Worm (Caenorhabditis elegans) whole organism, L2 larva: ENCODE data around the gene F18A12.2.

ENCODE experiments used
- ZK546.5 ChIP-seq: sonication (generic microtip); optimal IDR thresholded peaks from 2 replicates; lab custom pipeline; 2017; ENCODE audit warnings: missing biosample characterization, missing genetic modification characterization
- aly-2 ChIP-seq: fragments of 150-350 bp; optimal IDR thresholded peaks from 2 replicates; lab custom pipeline; 2014; ENCODE audit warnings: missing biosample characterization, missing genetic modification characterization
- blmp-1 ChIP-seq: sonication (generic microtip); optimal IDR thresholded peaks from 2 replicates; lab custom pipeline; 2017; ENCODE audit warnings: missing genetic modification characterization, mild to moderate bottlenecking, missing compliant biosample characterization, antibody characterized with exemption, moderate library complexity; ENCODE audit not compliant: insufficient read depth
- ceh-82 ChIP-seq: fragments of 150-350 bp; optimal IDR thresholded peaks from 2 replicates; lab custom pipeline; 2014; ENCODE audit warnings: missing biosample characterization, missing genetic modification characterization
- crh-2 ChIP-seq: sonication (generic microtip); optimal IDR thresholded peaks from 2 replicates; lab custom pipeline; 2017; ENCODE audit warnings: missing biosample characterization, missing genetic modification characterization
- dmd-4 ChIP-seq: sonication (generic microtip); optimal IDR thresholded peaks from 2 replicates; lab custom pipeline; 2017; ENCODE audit warnings: missing biosample characterization, missing genetic modification characterization
- egl-27 ChIP-seq: sonication (generic microtip); optimal IDR thresholded peaks from 3 replicates; lab custom pipeline; 2017; ENCODE audit warnings: missing biosample characterization, missing genetic modification reagents, missing genetic modification characterization
- elt-1 ChIP-seq: fragments of 150-350 bp; optimal IDR thresholded peaks from 2 replicates; lab custom pipeline; 2014; ENCODE audit warnings: missing biosample characterization, missing genetic modification characterization
- elt-3 ChIP-seq: sonication (generic microtip); optimal IDR thresholded peaks from 2 replicates; lab custom pipeline; 2017; ENCODE audit warnings: missing biosample characterization, missing genetic modification characterization
- fos-1 ChIP-seq: fragments of 150-350 bp; optimal IDR thresholded peaks from 2 replicates; lab custom pipeline; 2014; ENCODE audit warnings: missing biosample characterization, missing genetic modification characterization
- gmeb-1 ChIP-seq: fragments of 150-350 bp; optimal IDR thresholded peaks from 2 replicates; lab custom pipeline; 2014; ENCODE audit warnings: missing biosample characterization, missing genetic modification characterization
- lin-13 ChIP-seq: fragments of 150-350 bp; optimal IDR thresholded peaks from 2 replicates; lab custom pipeline; 2014; ENCODE audit warnings: missing biosample characterization, missing genetic modification reagents, missing genetic modification characterization
- lin-39 ChIP-seq: fragments of 150-350 bp; optimal IDR thresholded peaks from 2 replicates; lab custom pipeline; 2014; ENCODE audit warnings: missing biosample characterization, missing genetic modification reagents, missing genetic modification characterization
- lsy-2 ChIP-seq, 2 experiments: fragments of 150-350 bp in 1 of 2; sonication (generic microtip) in 1 of 2; optimal IDR thresholded peaks; 2 replicates each; lab custom pipeline; 2014 to 2017; ENCODE audit warnings: missing biosample characterization in 2 of 2, missing genetic modification characterization in 2 of 2
- mbf-1 ChIP-seq: sonication (generic microtip); optimal IDR thresholded peaks from 2 replicates; lab custom pipeline; 2017; ENCODE audit warnings: missing biosample characterization, missing genetic modification characterization
- mdl-1 ChIP-seq, 2 experiments: fragments of 150-350 bp in 1 of 2; sonication (generic microtip) in 1 of 2; optimal IDR thresholded peaks; 2 replicates each; lab custom pipeline; 2017; ENCODE audit warnings: missing biosample characterization in 2 of 2, missing genetic modification characterization in 2 of 2
- nhr-11 ChIP-seq: fragments of 150-350 bp; optimal IDR thresholded peaks from 2 replicates; lab custom pipeline; 2014; ENCODE audit warnings: missing biosample characterization, missing genetic modification characterization
- nhr-12 ChIP-seq: fragments of 150-350 bp; optimal IDR thresholded peaks from 2 replicates; lab custom pipeline; 2014; ENCODE audit warnings: missing biosample characterization, missing genetic modification characterization
- nhr-129 ChIP-seq: fragments of 150-350 bp; optimal IDR thresholded peaks from 2 replicates; lab custom pipeline; 2014; ENCODE audit warnings: missing biosample characterization, missing genetic modification characterization
- nhr-237 ChIP-seq: fragments of 150-350 bp; optimal IDR thresholded peaks from 2 replicates; lab custom pipeline; 2014; ENCODE audit warnings: missing biosample characterization, missing genetic modification characterization
- nhr-25 ChIP-seq: fragments of 150-350 bp; sonication (generic microtip); optimal IDR thresholded peaks from 3 replicates; lab custom pipeline; 2014; ENCODE audit warnings: missing biosample characterization, missing genetic modification characterization
- nhr-6 ChIP-seq: fragments of 150-350 bp; optimal IDR thresholded peaks from 2 replicates; lab custom pipeline; 2014; ENCODE audit warnings: missing biosample characterization, missing genetic modification characterization
- nhr-77 ChIP-seq: fragments of 150-350 bp; optimal IDR thresholded peaks from 2 replicates; lab custom pipeline; 2014; ENCODE audit warnings: missing biosample characterization, missing genetic modification characterization
- peb-1 ChIP-seq: fragments of 150-350 bp; optimal IDR thresholded peaks from 2 replicates; lab custom pipeline; 2014; ENCODE audit warnings: missing biosample characterization, missing genetic modification characterization
- sem-4 ChIP-seq: fragments of 150-350 bp; optimal IDR thresholded peaks from 2 replicates; lab custom pipeline; 2014; ENCODE audit warnings: missing biosample characterization, missing genetic modification reagents, missing genetic modification characterization
- skn-1 ChIP-seq: sonication (generic microtip); optimal IDR thresholded peaks from 2 replicates; lab custom pipeline; 2017; ENCODE audit warnings: missing biosample characterization, missing genetic modification characterization
- sma-3 ChIP-seq: sonication (generic microtip); optimal IDR thresholded peaks from 2 replicates; lab custom pipeline; 2016; ENCODE audit warnings: missing genetic modification reagents, missing genetic modification characterization, missing compliant biosample characterization
- sma-9 ChIP-seq, 2 experiments: fragments of 150-350 bp in 1 of 2; sonication (generic microtip) in 1 of 2; optimal IDR thresholded peaks; 2 replicates each; lab custom pipeline; 2014 to 2016; ENCODE audit warnings: missing genetic modification characterization in 2 of 2, mild to moderate bottlenecking in 1 of 2, missing biosample characterization in 1 of 2, missing compliant biosample characterization in 1 of 2, missing genetic modification reagents in 1 of 2, moderate library complexity in 1 of 2
- snpc-4 ChIP-seq: fragments of 150-350 bp; optimal IDR thresholded peaks from 2 replicates; lab custom pipeline; 2014; ENCODE audit warnings: missing biosample characterization, missing genetic modification characterization
- unc-39 ChIP-seq: fragments of 150-350 bp; optimal IDR thresholded peaks from 2 replicates; lab custom pipeline; 2014; ENCODE audit warnings: missing biosample characterization, missing genetic modification characterization
- unc-55 ChIP-seq: fragments of 150-350 bp; sonication (generic microtip); optimal IDR thresholded peaks from 3 replicates; lab custom pipeline; 2014; ENCODE audit warnings: missing biosample characterization, missing genetic modification reagents, missing genetic modification characterization
- unc-62 ChIP-seq: fragments of 150-350 bp; optimal IDR thresholded peaks from 2 replicates; lab custom pipeline; 2014; ENCODE audit warnings: missing biosample characterization, missing genetic modification reagents, missing genetic modification characterization
- zag-1 ChIP-seq: fragments of 150-350 bp; optimal IDR thresholded peaks from 2 replicates; lab custom pipeline; 2014; ENCODE audit warnings: missing biosample characterization, missing genetic modification characterization
- ztf-4 ChIP-seq: fragments of 150-350 bp; optimal IDR thresholded peaks from 2 replicates; lab custom pipeline; 2014; ENCODE audit warnings: missing biosample characterization, missing genetic modification characterization

Gene F18A12.2

ce11 chrII:3429400-3429799 is 14.7 kb downstream of the F18A12.2 start, which contains the start of gene C16C8.18:
Gene C16C8.18, plus strand, starts transcription at chrII:3429700.
- TF ChIP-seq nhr-25 (tag; lab: Kevin White, UChicago) = no peak
- TF ChIP-seq fos-1 (tag; lab: Kevin White, UChicago) = no peak
- TF ChIP-seq unc-55 (GFP tag; lab: Kevin White, UChicago) = peak; percentile 27
- TF ChIP-seq snpc-4 (tag; lab: Kevin White, UChicago) = no peak
- TF ChIP-seq nhr-129 (tag; lab: Kevin White, UChicago) = no peak
- TF ChIP-seq lin-39 (tag; lab: Kevin White, UChicago) = no peak

- TF ChIP-seq aly-2 (tag; lab: Kevin White, UChicago) (no peak), ztf-4 (tag; lab: Kevin White, UChicago) (no peak), nhr-129 (tag; lab: Kevin White, UChicago) (no peak), nhr-237 (no peak), sma-3 (GFP tag; lab: Kevin White, UChicago) (no peak), nhr-77 (tag; lab: Kevin White, UChicago) (no peak), ZK546.5 (no peak), lin-39 (tag; lab: Kevin White, UChicago) (no peak), unc-55 (GFP tag; lab: Kevin White, UChicago) (no peak), sma-9 (GFP tag; optimal IDR thresholded peaks at IDR 0.05; lab: Kevin White, UChicago) (no peak), sma-9 (tag; optimal IDR thresholded peaks at IDR 0.05; lab: Kevin White, UChicago) (no peak), nhr-25 (tag; lab: Kevin White, UChicago) (peak; percentile 26), peb-1 (tag; lab: Kevin White, UChicago) (no peak), unc-62 (no peak), unc-39 (tag; lab: Kevin White, UChicago) (no peak), snpc-4 (tag; lab: Kevin White, UChicago) (peak; percentile 67), fos-1 (tag; lab: Kevin White, UChicago) (no peak)
These were observed 20.3 kb downstream of the F18A12.2 start for ce11 chrII:3434893-3435503.

ce11 chrII:3436412-3436811 is 21.8 kb downstream of the F18A12.2 start, which contains the start of gene skpo-2:
Gene skpo-2, minus strand, starts transcription at chrII:3436512.
- no peak for TF ChIP-seq sem-4 (tag; lab: Kevin White, UChicago)
- no peak for TF ChIP-seq dmd-4 (tag; lab: Kevin White, UChicago)
- TF ChIP-seq crh-2 = no peak
- TF ChIP-seq mdl-1 (tag; optimal IDR thresholded peaks at IDR 0.05; lab: Kevin White, UChicago) = no peak
- TF ChIP-seq aly-2 (tag; lab: Kevin White, UChicago) = no peak
- TF ChIP-seq elt-1 (tag; lab: Kevin White, UChicago) = no peak
- TF ChIP-seq ZK546.5 = no peak
- no peak for TF ChIP-seq zag-1
- TF ChIP-seq peb-1 (tag; lab: Kevin White, UChicago) = no peak
- TF ChIP-seq lin-13 (GFP tag; lab: Kevin White, UChicago) = no peak
- TF ChIP-seq ceh-82 = no peak
- TF ChIP-seq sma-9 (GFP tag; optimal IDR thresholded peaks at IDR 0.05; lab: Kevin White, UChicago) = no peak
- no peak for TF ChIP-seq sma-9 (tag; optimal IDR thresholded peaks at IDR 0.05; lab: Kevin White, UChicago)
- no peak for TF ChIP-seq nhr-77 (tag; lab: Kevin White, UChicago)
- no peak for TF ChIP-seq fos-1 (tag; lab: Kevin White, UChicago)
- TF ChIP-seq snpc-4 (tag; lab: Kevin White, UChicago) = no peak
- no peak for TF ChIP-seq mbf-1 (tag; lab: Kevin White, UChicago)
- no peak for TF ChIP-seq lsy-2 (tag; optimal IDR thresholded peaks at IDR 0.05; lab: Kevin White, UChicago)
- TF ChIP-seq nhr-237 = no peak
- no peak for TF ChIP-seq nhr-12 (tag; lab: Kevin White, UChicago)

ce11 chrII:3437393-3437792 is 22.7 kb downstream of the F18A12.2 start:
- TF ChIP-seq nhr-237 (no peak), nhr-11 (tag; lab: Kevin White, UChicago) (no peak), skn-1 (no peak), snpc-4 (tag; lab: Kevin White, UChicago) (no peak), fos-1 (tag; lab: Kevin White, UChicago) (no peak), elt-3 (tag; lab: Kevin White, UChicago) (no peak), nhr-129 (tag; lab: Kevin White, UChicago) (no peak), aly-2 (tag; lab: Kevin White, UChicago) (no peak), unc-55 (GFP tag; lab: Kevin White, UChicago) (no peak), mbf-1 (tag; lab: Kevin White, UChicago) (no peak), sma-9 (GFP tag; optimal IDR thresholded peaks at IDR 0.05; lab: Kevin White, UChicago) (no peak), sma-9 (tag; optimal IDR thresholded peaks at IDR 0.05; lab: Kevin White, UChicago) (no peak), egl-27 (tag; lab: Kevin White, UChicago) (no peak), elt-1 (tag; lab: Kevin White, UChicago) (no peak), ZK546.5 (no peak), nhr-6 (tag; lab: Kevin White, UChicago) (no peak), blmp-1 (tag; lab: Kevin White, UChicago) (no peak), gmeb-1 (tag; lab: Kevin White, UChicago) (no peak)
